Worm (Caenorhabditis elegans) whole organism, mixed stage, embryonic: ENCODE data around the gene alh-2.

Experiments
- M03D4.4 ChIP-seq: sonication (generic microtip); optimal IDR thresholded peaks from 2 replicates; lab custom pipeline; 2017; ENCODE audit warnings: mild to moderate bottlenecking, missing genetic modification characterization, missing compliant biosample characterization
- bed-3 ChIP-seq: fragments of 200-800 bp; sonication (Bioruptor generic); optimal IDR thresholded peaks from 3 replicates; lab custom pipeline; 2018; ENCODE audit warnings: mild to moderate bottlenecking, missing genetic modification characterization, moderate library complexity, missing compliant biosample characterization
- ceh-43 ChIP-seq: fragments of 200-800 bp; sonication (Bioruptor generic); optimal IDR thresholded peaks from 2 replicates; lab custom pipeline; 2018; ENCODE audit warnings: mild to moderate bottlenecking, missing genetic modification characterization, moderate library complexity, missing compliant biosample characterization
- drap-1 ChIP-seq: fragments of 200-800 bp; sonication (Bioruptor generic); optimal IDR thresholded peaks from 3 replicates; lab custom pipeline; 2018; ENCODE audit warnings: mild to moderate bottlenecking, missing genetic modification characterization, missing compliant biosample characterization
- elt-1 ChIP-seq: sonication (generic microtip); optimal IDR thresholded peaks from 2 replicates; lab custom pipeline; 2017; ENCODE audit warnings: missing genetic modification characterization, mild to moderate bottlenecking, missing compliant biosample characterization, antibody characterized with exemption, moderate library complexity, borderline replicate concordance; ENCODE audit not compliant: insufficient read depth
- hlh-1 ChIP-seq: fragments of 150-350 bp; optimal IDR thresholded peaks from 2 replicates; lab custom pipeline; 2014; ENCODE audit warnings: missing biosample characterization, missing genetic modification reagents, missing genetic modification characterization
- lin-13 ChIP-seq: fragments of 150-350 bp; optimal IDR thresholded peaks from 2 replicates; lab custom pipeline; 2014; ENCODE audit warnings: missing biosample characterization, missing genetic modification characterization
- mls-2 ChIP-seq: sonication (generic microtip); optimal IDR thresholded peaks from 2 replicates; lab custom pipeline; 2016; ENCODE audit warnings: mild to moderate bottlenecking, missing genetic modification characterization, moderate library complexity, missing compliant biosample characterization
- unc-62 ChIP-seq: fragments of 150-350 bp; optimal IDR thresholded peaks from 2 replicates; lab custom pipeline; 2014; ENCODE audit warnings: missing biosample characterization, missing genetic modification reagents, missing genetic modification characterization

DNA sequence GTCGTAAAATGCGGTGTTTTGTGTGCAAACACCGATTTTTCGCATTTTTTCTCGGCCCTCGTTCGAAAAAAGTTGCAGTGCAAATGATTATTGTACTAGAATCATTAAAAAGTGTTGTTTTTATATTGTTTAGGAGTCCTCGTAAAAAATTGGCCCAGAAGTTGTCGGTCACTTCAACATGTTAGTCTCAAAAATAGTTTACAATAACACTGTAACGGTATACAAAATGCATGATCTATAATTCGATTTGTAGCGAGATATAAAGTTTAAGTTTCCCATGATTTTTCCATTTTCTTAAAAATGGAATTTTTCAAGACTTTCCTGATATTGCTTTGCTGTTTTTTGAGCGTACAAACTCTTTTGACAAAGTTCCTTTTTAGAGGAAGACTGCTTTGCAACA lies 22.9 kb downstream of the alh-2 start, which contains the start of gene K04F1.8:
- no peak for TF ChIP-seq hlh-1
- TF ChIP-seq bed-3 (GFP tag; lab: Kevin White, UChicago): no peak
- TF ChIP-seq M03D4.4 (tag; lab: Kevin White, UChicago): no peak
- no peak for TF ChIP-seq mls-2 (tag; lab: Kevin White, UChicago)
- no peak for TF ChIP-seq drap-1 (GFP tag; lab: Kevin White, UChicago)
- TF ChIP-seq elt-1 (tag; lab: Kevin White, UChicago): no peak
- TF ChIP-seq unc-62 (GFP tag; lab: Kevin White, UChicago): no peak
- no peak for TF ChIP-seq lin-13
- no peak for TF ChIP-seq ceh-43
